Fruit fly (Drosophila melanogaster) whole organism, embryonic: Measurements from ENCODE around the gene CG6962.

Experiments used
- Bgb ChIP-seq: fragments of 200-800 bp; sonication (Bioruptor generic); IDR thresholded peaks from 2 replicates; pipeline ENCODE4 v1.3.6; 2022; ENCODE audit warnings: missing biosample characterization, missing genetic modification characterization; ENCODE audit not compliant: partially characterized antibody
- CG10267 ChIP-seq: fragments of 200-800 bp; sonication (Bioruptor generic); optimal IDR thresholded peaks from 2 replicates; lab custom pipeline; 2018; ENCODE audit warnings: missing biosample characterization, mild to moderate bottlenecking, missing genetic modification characterization, moderate library complexity
- CG10979 ChIP-seq: fragments of 200-800 bp; sonication (Bioruptor generic); optimal IDR thresholded peaks from 2 replicates; lab custom pipeline; 2018; ENCODE audit warnings: missing biosample characterization, mild to moderate bottlenecking, missing genetic modification characterization, moderate library complexity
- CG11085 ChIP-seq: fragments of 200-800 bp; sonication (Bioruptor generic); IDR thresholded peaks from 2 replicates; pipeline ENCODE4 v1.3.6; 2022; ENCODE audit warnings: missing biosample characterization, missing genetic modification characterization
- CG1233 ChIP-seq: fragments of 200-800 bp; sonication (Bioruptor generic); optimal IDR thresholded peaks from 4 replicates; lab custom pipeline; 2018; ENCODE audit warnings: missing biosample characterization, mild to moderate bottlenecking, missing genetic modification characterization
- CG13287 ChIP-seq: fragments of 200-800 bp; sonication (Bioruptor generic); IDR thresholded peaks from 2 replicates; pipeline ENCODE4 v1.3.6; 2022; ENCODE audit warnings: missing biosample characterization, missing genetic modification characterization; ENCODE audit not compliant: partially characterized antibody
- CG13424 ChIP-seq: fragments of 200-800 bp; sonication (Bioruptor generic); optimal IDR thresholded peaks from 2 replicates; lab custom pipeline; 2019; ENCODE audit warnings: missing biosample characterization, mild to moderate bottlenecking, missing genetic modification characterization, moderate library complexity
- CG15696 ChIP-seq: fragments of 200-800 bp; sonication (Bioruptor generic); optimal IDR thresholded peaks from 2 replicates; lab custom pipeline; 2019; ENCODE audit warnings: missing biosample characterization, mild to moderate bottlenecking, missing genetic modification characterization, moderate library complexity
- CG18476 ChIP-seq: fragments of 200-800 bp; sonication (Bioruptor generic); optimal IDR thresholded peaks from 2 replicates; lab custom pipeline; 2016; ENCODE audit warnings: missing biosample characterization, mild to moderate bottlenecking, missing genetic modification characterization
- CG30403 ChIP-seq: fragments of 200-800 bp; sonication (Bioruptor generic); optimal IDR thresholded peaks from 3 replicates; lab custom pipeline; 2016; ENCODE audit warnings: missing biosample characterization, missing genetic modification characterization
- CG34224 ChIP-seq: fragments of 200-800 bp; sonication (Bioruptor generic); IDR thresholded peaks from 3 replicates; pipeline ENCODE4 v1.3.6; 2022; ENCODE audit warnings: missing biosample characterization, missing genetic modification characterization; ENCODE audit not compliant: partially characterized antibody
- CG4424 ChIP-seq: fragments of 200-800 bp; sonication (Bioruptor generic); optimal IDR thresholded peaks from 3 replicates; lab custom pipeline; 2016; ENCODE audit warnings: missing biosample characterization, missing genetic modification characterization
- CG7963 ChIP-seq: fragments of 200-800 bp; sonication (Bioruptor generic); IDR thresholded peaks from 3 replicates; pipeline ENCODE4 v1.3.6; 2022; ENCODE audit warnings: missing biosample characterization, missing genetic modification characterization; ENCODE audit not compliant: partially characterized antibody
- Camta ChIP-seq: fragments of 200-800 bp; sonication (Bioruptor generic); optimal IDR thresholded peaks from 2 replicates; lab custom pipeline; 2016; ENCODE audit warnings: missing biosample characterization, missing genetic modification characterization
- CoRest ChIP-seq: fragments of 200-800 bp; sonication (Bioruptor generic); optimal IDR thresholded peaks from 3 replicates; lab custom pipeline; 2018; ENCODE audit warnings: missing biosample characterization, mild to moderate bottlenecking, missing genetic modification characterization, moderate library complexity
- Dfd ChIP-seq, 2 experiments: fragments of >200 bp; optimal IDR thresholded peaks; 2 replicates each; lab custom pipeline; 2017; ENCODE audit warnings: missing biosample characterization in 2 of 2, missing genetic modification characterization in 2 of 2
- Doc3 ChIP-seq: fragments of 200-800 bp; sonication (Bioruptor generic); IDR thresholded peaks from 3 replicates; pipeline ENCODE4 v1.3.6; 2022; ENCODE audit warnings: missing biosample characterization, missing genetic modification characterization; ENCODE audit not compliant: partially characterized antibody
- Drgx ChIP-seq: fragments of 200-800 bp; sonication (Bioruptor generic); IDR thresholded peaks from 2 replicates; pipeline ENCODE4 v1.3.6; 2022; ENCODE audit warnings: missing biosample characterization, missing genetic modification characterization
- Ets97D ChIP-seq: fragments of 200-800 bp; sonication (Bioruptor generic); optimal IDR thresholded peaks from 3 replicates; lab custom pipeline; 2016; ENCODE audit warnings: missing biosample characterization, missing genetic modification characterization
- Fer3 ChIP-seq: fragments of 200-800 bp; sonication (Bioruptor generic); optimal IDR thresholded peaks from 2 replicates; lab custom pipeline; 2018; ENCODE audit warnings: missing biosample characterization, mild to moderate bottlenecking, missing genetic modification characterization, moderate library complexity
- Meics ChIP-seq: fragments of 200-800 bp; sonication (Bioruptor generic); optimal IDR thresholded peaks from 2 replicates; lab custom pipeline; 2017; ENCODE audit warnings: missing biosample characterization, mild to moderate bottlenecking, missing genetic modification characterization
- NFAT ChIP-seq: fragments of 200-800 bp; sonication (Bioruptor generic); IDR thresholded peaks from 2 replicates; pipeline ENCODE4 v1.3.6; 2022; ENCODE audit warnings: missing biosample characterization, missing genetic modification characterization
- Opbp ChIP-seq: fragments of 200-800 bp; sonication (Bioruptor generic); IDR thresholded peaks from 3 replicates; pipeline ENCODE4 v1.3.6; 2022; ENCODE audit warnings: missing biosample characterization, missing genetic modification characterization; ENCODE audit not compliant: partially characterized antibody
- Poxn ChIP-seq: fragments of 200-800 bp; sonication (Bioruptor generic); IDR thresholded peaks from 2 replicates; pipeline ENCODE4 v1.3.6; 2022; ENCODE audit warnings: missing biosample characterization, missing genetic modification characterization
- Scr ChIP-seq: fragments of 200-800 bp; sonication (Bioruptor generic); IDR thresholded peaks from 2 replicates; pipeline ENCODE4 v1.3.6; 2022; ENCODE audit warnings: missing biosample characterization, missing genetic modification characterization; ENCODE audit not compliant: partially characterized antibody
- Trl ChIP-seq, 3 experiments: fragments of >200 bp in 2 of 3; fragments of 200-800 bp in 1 of 3; sonication (Bioruptor generic) in 1 of 3; optimal IDR thresholded peaks; 2 replicates in 1 of 3; 3 replicates in 2 of 3; lab custom pipeline; 2016 to 2017; ENCODE audit warnings: missing biosample characterization in 1 of 3, missing genetic modification characterization in 1 of 3
- Xrp1 ChIP-seq: fragments of 200-800 bp; sonication (Bioruptor generic); IDR thresholded peaks from 2 replicates; pipeline ENCODE4 v1.3.6; 2022; ENCODE audit warnings: missing biosample characterization, missing genetic modification characterization
- ab ChIP-seq: fragments of 200-800 bp; sonication (Bioruptor generic); optimal IDR thresholded peaks from 2 replicates; lab custom pipeline; 2016; ENCODE audit warnings: missing biosample characterization, missing genetic modification characterization
- bbx ChIP-seq: fragments of 200-800 bp; sonication (Bioruptor generic); IDR thresholded peaks from 2 replicates; pipeline ENCODE4 v1.3.6; 2022; ENCODE audit warnings: missing biosample characterization, missing genetic modification characterization; ENCODE audit not compliant: partially characterized antibody
- cas ChIP-seq: fragments of 200-800 bp; sonication (Bioruptor generic); IDR thresholded peaks from 2 replicates; pipeline ENCODE4 v1.3.6; 2022; ENCODE audit warnings: missing biosample characterization, missing genetic modification characterization
- cg ChIP-seq: fragments of 200-800 bp; sonication (Bioruptor generic); optimal IDR thresholded peaks from 3 replicates; lab custom pipeline; 2019; ENCODE audit warnings: missing biosample characterization, mild to moderate bottlenecking, missing genetic modification characterization, moderate library complexity
- chinmo ChIP-seq: fragments of 200-800 bp; sonication (Bioruptor generic); IDR thresholded peaks from 4 replicates; pipeline ENCODE4 v1.3.6; 2022; ENCODE audit warnings: missing biosample characterization, missing genetic modification characterization; ENCODE audit not compliant: partially characterized antibody
- ci ChIP-seq: fragments of 200-800 bp; sonication (Bioruptor generic); IDR thresholded peaks from 3 replicates; pipeline ENCODE4 v1.3.6; 2022; ENCODE audit warnings: missing biosample characterization, missing genetic modification characterization
- dm ChIP-seq: fragments of 200-800 bp; sonication (Bioruptor generic); optimal IDR thresholded peaks from 3 replicates; lab custom pipeline; 2016; ENCODE audit warnings: missing biosample characterization, missing genetic modification characterization
- en ChIP-seq: fragments of 200-800 bp; sonication (Bioruptor generic); optimal IDR thresholded peaks from 2 replicates; lab custom pipeline; 2016; ENCODE audit warnings: missing biosample characterization, missing genetic modification characterization
- eve ChIP-seq, 2 experiments: fragments of >200 bp; optimal IDR thresholded peaks; 2 replicates each; lab custom pipeline; 2017; ENCODE audit warnings: missing biosample characterization in 2 of 2, missing genetic modification characterization in 2 of 2
- hb ChIP-seq: fragments of 200-800 bp; sonication (Bioruptor generic); IDR thresholded peaks from 3 replicates; pipeline ENCODE4 v1.3.6; 2022; ENCODE audit warnings: missing biosample characterization, missing genetic modification characterization; ENCODE audit not compliant: partially characterized antibody
- insv ChIP-seq, 2 experiments: fragments of 200-800 bp; sonication (Bioruptor generic); optimal IDR thresholded peaks; 3 replicates each; lab custom pipeline; 2016 to 2018; ENCODE audit warnings: missing biosample characterization in 2 of 2, missing genetic modification characterization in 2 of 2
- inv ChIP-seq: fragments of 200-800 bp; sonication (Bioruptor generic); IDR thresholded peaks from 2 replicates; pipeline ENCODE4 v1.3.6; 2022; ENCODE audit warnings: missing biosample characterization, missing genetic modification characterization; ENCODE audit not compliant: partially characterized antibody
- pan ChIP-seq, 4 experiments: fragments of >200 bp in 3 of 4; fragments of 200-800 bp in 1 of 4; sonication (Bioruptor generic) in 1 of 4; optimal IDR thresholded peaks in 3 of 4; IDR thresholded peaks in 1 of 4; 2 replicates each; pipeline versions ENCODE4 v1.3.6 to Lab custom; 2017 to 2022; ENCODE audit warnings: missing biosample characterization in 2 of 4, missing genetic modification characterization in 2 of 4, mixed read lengths in 1 of 4
- prd ChIP-seq, 3 experiments: fragments of >200 bp in 2 of 3; fragments of 200-800 bp in 1 of 3; sonication (Bioruptor generic) in 1 of 3; optimal IDR thresholded peaks in 2 of 3; IDR thresholded peaks in 1 of 3; 2 replicates in 2 of 3; 3 replicates in 1 of 3; pipeline versions ENCODE4 v1.3.6 to Lab custom; 2017 to 2022; ENCODE audit warnings: missing biosample characterization in 1 of 3, missing genetic modification characterization in 1 of 3
- row ChIP-seq: fragments of 200-800 bp; sonication (Bioruptor generic); IDR thresholded peaks from 3 replicates; pipeline ENCODE4 v1.3.6; 2022; ENCODE audit warnings: missing biosample characterization, missing genetic modification characterization
- sens ChIP-seq: fragments of 200-800 bp; sonication (Bioruptor generic); peaks from one replicate; lab custom pipeline; 2016; ENCODE audit warnings: missing biosample characterization, missing genetic modification characterization
- sna ChIP-seq: fragments of 200-800 bp; sonication (Bioruptor generic); IDR thresholded peaks from 2 replicates; pipeline ENCODE4 v1.3.6; 2022; ENCODE audit warnings: missing biosample characterization, missing genetic modification characterization; ENCODE audit not compliant: partially characterized antibody
- unc-4 ChIP-seq: fragments of 200-800 bp; sonication (Bioruptor generic); IDR thresholded peaks from 2 replicates; pipeline ENCODE4 v1.3.6; 2022; ENCODE audit warnings: missing biosample characterization, missing genetic modification characterization; ENCODE audit not compliant: partially characterized antibody
- zfh1 ChIP-seq: fragments of 200-800 bp; sonication (Bioruptor generic); IDR thresholded peaks from 3 replicates; pipeline ENCODE4 v1.3.6; 2022; ENCODE audit warnings: missing biosample characterization, missing genetic modification characterization

The CG6962 gene

DNA sequence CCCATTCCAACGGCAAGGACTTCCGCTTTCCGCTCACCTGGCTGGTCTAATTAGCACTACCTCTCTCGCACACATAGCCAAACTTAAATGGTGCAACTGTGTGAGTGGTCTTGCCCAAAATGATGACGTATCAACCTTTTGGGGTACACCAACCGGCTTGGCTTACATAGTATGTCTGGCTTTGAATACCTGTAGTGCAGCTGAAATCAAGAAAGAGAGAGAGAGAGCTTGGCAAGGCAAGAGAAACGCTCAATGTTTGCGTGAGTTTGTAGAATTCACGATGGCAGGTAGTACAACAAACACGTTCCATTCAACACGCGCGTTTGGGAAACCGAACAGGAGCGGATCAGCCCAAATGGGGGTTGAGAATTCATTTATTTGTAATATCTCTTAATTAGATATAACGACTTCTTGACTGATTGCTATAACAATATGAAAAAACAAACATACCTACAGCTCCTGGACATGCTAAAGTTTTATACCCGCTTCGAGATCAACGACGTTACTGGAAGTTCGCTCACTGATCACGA is 5.8 kb upstream of the CG6962 start (continued):
- TF ChIP-seq cas (GFP tag; lab: Robert Waterston, UW) (0 out of 2 replicates have a peak, but pooled peaks have one; percentile 16), Trl (optimal IDR thresholded peaks at IDR 0.05; lab: Kevin White, UChicago) (peak; percentile 63 to 64), Trl (GFP tag; optimal IDR thresholded peaks at IDR 0.05; lab: Kevin White, UChicago) (no peak), NFAT (GFP tag; lab: Robert Waterston, UW) (0 out of 2 replicates have a peak, but pooled peaks have one; percentile 18), CG18476 (GFP tag; lab: Kevin White, UChicago) (no peak), ci (GFP tag; lab: Robert Waterston, UW) (peak; percentile 17; the same call in 2 of the 3 replicates), insv (GFP tag; optimal IDR thresholded peaks at IDR 0.05; lab: Kevin White, UChicago) (peak in 1 of 2 experiments; percentile 53), CG11085 (GFP tag; lab: Robert Waterston, UW) (no peak), cg (GFP tag; lab: Kevin White, UChicago) (peak; percentile 81), sna (GFP tag; lab: Robert Waterston, UW) (peak; percentile 45; the same call in 1 of the 2 replicates), pan (optimal IDR thresholded peaks at IDR 0.05; lab: Kevin White, UChicago) (no peak), pan (GFP tag; optimal IDR thresholded peaks at IDR 0.05 in 1 of 2, IDR thresholded peaks at IDR 0.05 in 1 of 2) (peak in 1 of 2 experiments; percentile 22), CG15696 (peak; percentile 23), hb (GFP tag; lab: Robert Waterston, UW) (0 out of 3 replicates have a peak, but pooled peaks have one; percentile 26), Dfd (GFP tag; optimal IDR thresholded peaks at IDR 0.05; lab: Kevin White, UChicago) (no peak), Camta (GFP tag; lab: Kevin White, UChicago) (peak; percentile 11), Doc3 (GFP tag; lab: Robert Waterston, UW) (0 out of 3 replicates have a peak, but pooled peaks have one; percentile 19), Bgb (GFP tag; lab: Robert Waterston, UW) (peak; percentile 52), Scr (GFP tag; lab: Robert Waterston, UW) (peak; percentile 49), Xrp1 (GFP tag; lab: Robert Waterston, UW) (peak; percentile 31; the same call in 1 of the 2 replicates), CG13424 (no peak), CG7963 (GFP tag; lab: Robert Waterston, UW) (peak; percentile 38; the same call in 1 of the 3 replicates), inv (GFP tag; lab: Robert Waterston, UW) (peak; percentile 10; the same call in 1 of the 2 replicates), Ets97D (GFP tag; lab: Kevin White, UChicago) (no peak), CG10267 (tag; lab: Kevin White, UChicago) (no peak), dm (peak; percentile 41), en (GFP tag; lab: Kevin White, UChicago) (no peak), CG10979 (tag; lab: Kevin White, UChicago) (peak; percentile 36), Fer3 (tag; lab: Kevin White, UChicago) (no peak), eve (GFP tag; optimal IDR thresholded peaks at IDR 0.05; lab: Kevin White, UChicago) (no peak), Meics (peak; percentile 11), sens (GFP tag; lab: Kevin White, UChicago) (peak; percentile 90), CG4424 (GFP tag; lab: Kevin White, UChicago) (peak; percentile 8), unc-4 (GFP tag; lab: Robert Waterston, UW) (no peak; the same call in 1 of the 2 replicates), CG13287 (peak; percentile 63), ab (no peak), Poxn (GFP tag; lab: Robert Waterston, UW) (no peak), CG34224 (peak; percentile 20; the same call in 1 of the 3 replicates), zfh1 (GFP tag; lab: Robert Waterston, UW) (no peak), bbx (GFP tag; lab: Robert Waterston, UW) (peak; percentile 41; the same call in 1 of the 2 replicates), CG1233 (GFP tag; lab: Kevin White, UChicago) (peak; percentile 14), CoRest (peak; percentile 9), prd (optimal IDR thresholded peaks at IDR 0.05; lab: Kevin White, UChicago) (no peak), prd (GFP tag; IDR thresholded peaks at IDR 0.05; lab: Robert Waterston, UW) (peak; percentile 33; the same call in 1 of the 3 replicates), Drgx (GFP tag; lab: Robert Waterston, UW) (peak; percentile 45; the same call in 1 of the 2 replicates), row (GFP tag; lab: Robert Waterston, UW) (peak; percentile 81), CG30403 (peak; percentile 35), Opbp (peak; percentile 73; the same call in 2 of the 3 replicates), chinmo (peak; percentile 87; the same call in 2 of the 4 replicates)
